Fruit fly (Drosophila melanogaster) Kc167 (cell line): ENCODE results near the gene CG6985.

Experiments
- Myc ChIP-seq: fragments of >200 bp; optimal IDR thresholded peaks from 2 replicates; lab custom pipeline; 2017; ENCODE audit warnings: missing external identifiers
- Sin3A ChIP-seq: fragments of >200 bp; optimal IDR thresholded peaks from 2 replicates; lab custom pipeline; 2018; ENCODE audit warnings: missing external identifiers
- h ChIP-seq: fragments of >200 bp; optimal IDR thresholded peaks from 3 replicates; lab custom pipeline; 2018; ENCODE audit warnings: missing external identifiers
- insv ChIP-seq: fragments of >200 bp; optimal IDR thresholded peaks from 3 replicates; lab custom pipeline; 2018; ENCODE audit warnings: missing external identifiers
- psq ChIP-seq: fragments of >200 bp; optimal IDR thresholded peaks from 2 replicates; lab custom pipeline; 2017; ENCODE audit warnings: missing external identifiers
- ttk ChIP-seq: sonication (Bioruptor generic); optimal IDR thresholded peaks from 2 replicates; lab custom pipeline; 2017; ENCODE audit warnings: missing external identifiers

DNA sequence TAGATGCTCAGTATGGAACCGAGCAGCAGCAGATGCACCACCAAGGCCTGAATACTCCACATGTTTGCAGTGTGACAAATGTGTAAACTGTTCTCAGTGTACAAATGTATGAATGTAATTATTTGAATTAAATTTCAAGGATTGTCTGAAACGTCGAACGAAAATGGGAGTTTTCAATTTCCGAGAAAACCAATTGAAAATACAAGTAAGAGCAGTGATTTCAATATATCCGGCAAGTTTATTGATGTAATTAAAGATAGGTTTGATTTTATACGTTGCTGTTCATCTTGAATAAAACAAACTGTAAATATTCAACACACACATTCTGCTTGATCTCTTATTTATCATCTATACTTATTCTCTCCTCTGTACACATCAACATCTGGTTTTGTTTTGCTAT is 30.3 kb upstream of the CG6985 start, which contains the start of gene CG4907:
- TF ChIP-seq psq (lab: Kevin White, UChicago) (no peak), h (no peak), Myc (lab: Kevin White, UChicago) (no peak), insv (lab: Kevin White, UChicago) (no peak), Sin3A (lab: Kevin White, UChicago) (no peak), ttk (lab: Kevin White, UChicago) (no peak)
